Worm (Caenorhabditis elegans) whole organism, young adult: ENCODE results near the gene gbas-1.
"Not testable (repeated sequence)": the region's sequence is repeated elsewhere in the genome, so short reads cannot be mapped to it uniquely, and the experiment has no call there.

Experiments used
- B0019.2 ChIP-seq: fragments of 200-800 bp; sonication (Bioruptor generic); conservative IDR thresholded peaks from 2 replicates; pipeline ENCODE4 v1.3.6; 2022; ENCODE audit warnings: missing genetic modification reagents, missing genetic modification characterization, missing compliant biosample characterization
- B0261.1 ChIP-seq: sonication (generic microtip); optimal IDR thresholded peaks from 2 replicates; lab custom pipeline; 2016; ENCODE audit warnings: mild to moderate bottlenecking, missing genetic modification characterization, moderate library complexity, missing compliant biosample characterization
- D2030.7 ChIP-seq: fragments of 200-800 bp; sonication (Bioruptor generic); IDR thresholded peaks from 2 replicates; pipeline ENCODE4 v1.3.6; 2022; ENCODE audit warnings: missing genetic modification reagents, missing genetic modification characterization, missing compliant biosample characterization
- F10E7.11 ChIP-seq: sonication (generic microtip); optimal IDR thresholded peaks from 2 replicates; lab custom pipeline; 2017; ENCODE audit warnings: mild to moderate bottlenecking, missing genetic modification characterization, moderate library complexity, missing compliant biosample characterization
- F49E8.2 ChIP-seq: sonication (generic microtip); optimal IDR thresholded peaks from 3 replicates; lab custom pipeline; 2017; ENCODE audit warnings: missing genetic modification characterization, mild to moderate bottlenecking, missing compliant biosample characterization, antibody characterized with exemption, moderate library complexity; ENCODE audit not compliant: insufficient read depth
- K11D2.4 ChIP-seq: fragments of 200-800 bp; sonication (Bioruptor generic); IDR thresholded peaks from 2 replicates; pipeline ENCODE4 v1.3.6; 2022; ENCODE audit warnings: missing genetic modification reagents, missing genetic modification characterization, missing compliant biosample characterization
- T26A5.8 ChIP-seq: sonication (generic microtip); optimal IDR thresholded peaks from 2 replicates; lab custom pipeline; 2016; ENCODE audit warnings: missing genetic modification characterization, missing compliant biosample characterization
- Y95B8A.8 ChIP-seq: fragments of 200-800 bp; sonication (Bioruptor generic); IDR thresholded peaks from 2 replicates; pipeline ENCODE4 v1.3.6; 2022; ENCODE audit warnings: missing genetic modification reagents, missing genetic modification characterization, missing compliant biosample characterization
- cebp-1 ChIP-seq, 2 experiments: fragments of 200-800 bp in 1 of 2; sonication (Bioruptor generic) in 1 of 2; sonication (generic microtip) in 1 of 2; IDR thresholded peaks in 1 of 2; optimal IDR thresholded peaks in 1 of 2; 2 replicates each; pipeline versions ENCODE4 v1.3.6 to Lab custom; 2017 to 2022; ENCODE audit warnings: missing compliant biosample characterization in 2 of 2, missing genetic modification characterization in 2 of 2, mild to moderate bottlenecking in 1 of 2, missing genetic modification reagents in 1 of 2, moderate library complexity in 1 of 2
- ceh-40 ChIP-seq: fragments of 200-800 bp; sonication (Bioruptor generic); IDR thresholded peaks from 2 replicates; pipeline ENCODE4 v1.3.6; 2022; ENCODE audit warnings: missing genetic modification characterization, missing compliant biosample characterization
- dox-1 ChIP-seq: fragments of 200-800 bp; sonication (Bioruptor generic); IDR thresholded peaks from 2 replicates; pipeline ENCODE4 v1.3.6; 2022; ENCODE audit warnings: missing genetic modification reagents, missing genetic modification characterization, missing compliant biosample characterization
- dpl-1 ChIP-seq: fragments of 150-350 bp; optimal IDR thresholded peaks from 2 replicates; lab custom pipeline; 2014; ENCODE audit warnings: missing biosample characterization, missing genetic modification reagents, missing genetic modification characterization
- efl-1 ChIP-seq: fragments of 150-350 bp; optimal IDR thresholded peaks from 2 replicates; lab custom pipeline; 2014; ENCODE audit warnings: missing biosample characterization, missing genetic modification reagents, missing genetic modification characterization
- egrh-3 ChIP-seq: fragments of 200-800 bp; sonication (Bioruptor generic); IDR thresholded peaks from 2 replicates; pipeline ENCODE4 v1.3.6; 2022; ENCODE audit warnings: missing genetic modification reagents, missing genetic modification characterization, missing compliant biosample characterization
- ets-4 ChIP-seq: fragments of 200-800 bp; sonication (Bioruptor generic); optimal IDR thresholded peaks from 2 replicates; lab custom pipeline; 2018; ENCODE audit warnings: mild to moderate bottlenecking, missing genetic modification characterization, missing compliant biosample characterization
- hlh-12 ChIP-seq: sonication (generic microtip); optimal IDR thresholded peaks from 2 replicates; lab custom pipeline; 2016; ENCODE audit warnings: missing genetic modification characterization, missing compliant biosample characterization
- hlh-26 ChIP-seq: fragments of 200-800 bp; sonication (Bioruptor generic); conservative IDR thresholded peaks from 2 replicates; pipeline ENCODE4 v1.3.6; 2022; ENCODE audit warnings: missing genetic modification reagents, missing genetic modification characterization, missing compliant biosample characterization
- hsf-1 ChIP-seq: fragments of 200-800 bp; sonication (Bioruptor generic); IDR thresholded peaks from 2 replicates; pipeline ENCODE4 v1.3.6; 2022; ENCODE audit warnings: missing genetic modification reagents, missing genetic modification characterization, missing compliant biosample characterization
- let-607 ChIP-seq, 2 experiments: fragments of 200-800 bp in 1 of 2; sonication (Bioruptor generic) in 1 of 2; sonication (generic microtip) in 1 of 2; optimal IDR thresholded peaks; 2 replicates each; lab custom pipeline; 2016 to 2018; ENCODE audit warnings: mild to moderate bottlenecking in 2 of 2, missing compliant biosample characterization in 2 of 2, missing genetic modification characterization in 2 of 2, moderate library complexity in 2 of 2, missing genotype in 1 of 2
- madf-8 ChIP-seq: fragments of 200-800 bp; sonication (Bioruptor generic); conservative IDR thresholded peaks from 2 replicates; pipeline ENCODE4 v1.3.6; 2022; ENCODE audit warnings: missing genetic modification reagents, missing genetic modification characterization, missing compliant biosample characterization
- mcd-1 ChIP-seq: fragments of 200-800 bp; sonication (Bioruptor generic); IDR thresholded peaks from 2 replicates; pipeline ENCODE4 v1.3.6; 2022; ENCODE audit warnings: missing genetic modification reagents, missing genetic modification characterization, missing compliant biosample characterization
- mel-28 ChIP-seq: sonication (generic microtip); optimal IDR thresholded peaks from 2 replicates; lab custom pipeline; 2016; ENCODE audit warnings: borderline replicate concordance, mild to moderate bottlenecking, missing genetic modification characterization, missing compliant biosample characterization
- mes-4 ChIP-seq: sonication (generic microtip); optimal IDR thresholded peaks from 2 replicates; lab custom pipeline; 2016; ENCODE audit warnings: missing genotype, missing genetic modification characterization, missing compliant biosample characterization
- nfya-2 ChIP-seq: fragments of 200-800 bp; sonication (Bioruptor generic); IDR thresholded peaks from 2 replicates; pipeline ENCODE4 v1.3.6; 2022; ENCODE audit warnings: missing genetic modification reagents, missing genetic modification characterization, missing compliant biosample characterization
- nhr-120 ChIP-seq: fragments of 200-800 bp; sonication (Bioruptor generic); IDR thresholded peaks from 2 replicates; pipeline ENCODE4 v1.3.6; 2022; ENCODE audit warnings: missing genetic modification characterization, missing compliant biosample characterization
- pbrm-1 ChIP-seq: fragments of 200-800 bp; sonication (Bioruptor generic); IDR thresholded peaks from 2 replicates; pipeline ENCODE4 v1.3.6; 2022; ENCODE audit warnings: missing genetic modification reagents, missing genetic modification characterization, missing compliant biosample characterization
- sea-2 ChIP-seq: fragments of 200-800 bp; sonication (Bioruptor generic); IDR thresholded peaks from 2 replicates; pipeline ENCODE4 v1.3.6; 2022; ENCODE audit warnings: missing genetic modification characterization, missing compliant biosample characterization
- snpc-1.1 ChIP-seq: sonication (generic microtip); optimal IDR thresholded peaks from 2 replicates; lab custom pipeline; 2017; ENCODE audit warnings: missing genetic modification characterization, mild to moderate bottlenecking, missing compliant biosample characterization, antibody characterized with exemption, moderate library complexity, missing genotype, missing genetic modification reagents; ENCODE audit not compliant: insufficient read depth
- snpc-1.3 ChIP-seq: sonication (generic microtip); optimal IDR thresholded peaks from 2 replicates; lab custom pipeline; 2017; ENCODE audit warnings: missing genetic modification characterization, mild to moderate bottlenecking, missing compliant biosample characterization, antibody characterized with exemption, moderate library complexity, missing genotype, missing genetic modification reagents; ENCODE audit not compliant: insufficient read depth
- somi-1 ChIP-seq: fragments of 200-800 bp; sonication (Bioruptor generic); optimal IDR thresholded peaks from 2 replicates; lab custom pipeline; 2018; ENCODE audit warnings: mild to moderate bottlenecking, missing genetic modification characterization, missing compliant biosample characterization
- tbx-9 ChIP-seq: sonication (generic microtip); optimal IDR thresholded peaks from 2 replicates; lab custom pipeline; 2016; ENCODE audit warnings: borderline replicate concordance, missing genetic modification characterization, inconsistent platforms, missing compliant biosample characterization
- tlf-1 ChIP-seq: fragments of 200-800 bp; sonication (Bioruptor generic); optimal IDR thresholded peaks from 2 replicates; lab custom pipeline; 2018; ENCODE audit warnings: mild to moderate bottlenecking, missing genetic modification characterization, missing compliant biosample characterization
- unc-130 ChIP-seq: sonication (generic microtip); optimal IDR thresholded peaks from 2 replicates; lab custom pipeline; 2016; ENCODE audit warnings: missing genetic modification reagents, missing genetic modification characterization, missing compliant biosample characterization
- xnd-1 ChIP-seq: sonication (generic microtip); optimal IDR thresholded peaks from 2 replicates; lab custom pipeline; 2016; ENCODE audit warnings: missing genotype, missing genetic modification reagents, missing genetic modification characterization, missing compliant biosample characterization
- ztf-18 ChIP-seq: sonication (generic microtip); optimal IDR thresholded peaks from 2 replicates; lab custom pipeline; 2016; ENCODE audit warnings: missing genotype, mild to moderate bottlenecking, missing genetic modification characterization, missing compliant biosample characterization
- ztf-22 ChIP-seq: fragments of 200-800 bp; sonication (Bioruptor generic); optimal IDR thresholded peaks from 2 replicates; lab custom pipeline; 2018; ENCODE audit warnings: mild to moderate bottlenecking, missing genetic modification characterization, moderate library complexity, missing compliant biosample characterization

gbas-1 gene

ce11 chrII:2534459-2534858 lies 29.8 kb downstream of the gbas-1 start, which contains the start of gene K02F6.5:
K02F6.5 (plus strand) TSS chrII:2534759.
- TF ChIP-seq snpc-1.1; pbrm-1 (GFP tag; lab: Robert Waterston, UW); ztf-22 (GFP tag; lab: Kevin White, UChicago): not testable (repeated sequence)

- TF ChIP-seq madf-8 (GFP tag; lab: Robert Waterston, UW); dox-1; dpl-1 (GFP tag; lab: Kevin White, UChicago): not testable (repeated sequence)
These were observed 30.3 kb downstream of the gbas-1 start, which contains the start of gene K02F6.8 for ce11 chrII:2534952-2535351. K02F6.8 (minus strand) TSS chrII:2535052.

- no peak for TF ChIP-seq ets-4
- no peak for TF ChIP-seq egrh-3 (GFP tag; lab: Robert Waterston, UW)
- TF ChIP-seq efl-1 (GFP tag; lab: Kevin White, UChicago), result no peak
- no peak for TF ChIP-seq hsf-1
- no peak for TF ChIP-seq tbx-9 (tag; lab: Kevin White, UChicago)
- no peak for TF ChIP-seq ceh-40 (GFP tag; lab: Robert Waterston, UW)
- no peak for TF ChIP-seq B0019.2
- TF ChIP-seq unc-130, result no peak
- no peak for TF ChIP-seq nhr-120 (GFP tag; lab: Robert Waterston, UW)
- TF ChIP-seq mes-4 (tag; lab: Kevin White, UChicago), result no peak
- no peak for TF ChIP-seq tlf-1
- TF ChIP-seq, all 124 proteins: peak for 0
These were observed 33.1 kb downstream of the gbas-1 start, which contains the start of gene K02F6.7 for ce11 chrII:2537754-2538153. K02F6.7 (minus strand) TSS chrII:2537854.

- 0 out of 2 replicates have a peak, but pooled peaks have one; percentile 16 for TF ChIP-seq hsf-1
- no peak for TF ChIP-seq F49E8.2
These were observed 33.5 kb downstream of the gbas-1 start, which contains the start of gene K02F6.4 for ce11 chrII:2538194-2538593. K02F6.4 (plus strand) TSS chrII:2538494.

ce11 chrII:2545925-2546324 lies 41.2 kb downstream of the gbas-1 start, which contains the start of gene K02F6.3:
K02F6.3 (plus strand) TSS chrII:2546225.
- no peak for TF ChIP-seq K11D2.4
- TF ChIP-seq ztf-18 (tag; lab: Kevin White, UChicago), result no peak
- TF ChIP-seq mcd-1 (GFP tag; lab: Robert Waterston, UW), result no peak
- TF ChIP-seq snpc-1.3, result no peak
- TF ChIP-seq nfya-2, result no peak
- no peak for TF ChIP-seq mes-4 (tag; lab: Kevin White, UChicago)
- no peak for TF ChIP-seq somi-1 (GFP tag; lab: Kevin White, UChicago)
- TF ChIP-seq hlh-26 (GFP tag; lab: Robert Waterston, UW), result no peak
- TF ChIP-seq D2030.7 (GFP tag; lab: Robert Waterston, UW), result no peak
- no peak for TF ChIP-seq xnd-1 (tag; lab: Kevin White, UChicago)
- no peak for TF ChIP-seq F10E7.11 (tag; lab: Kevin White, UChicago)
- no peak for TF ChIP-seq tbx-9 (tag; lab: Kevin White, UChicago)
- no peak for TF ChIP-seq B0261.1 (tag; lab: Kevin White, UChicago)
- no peak for TF ChIP-seq mel-28 (tag; lab: Kevin White, UChicago)
- TF ChIP-seq let-607 (tag; optimal IDR thresholded peaks at IDR 0.05; lab: Kevin White, UChicago), result no peak
- no peak for TF ChIP-seq cebp-1 (GFP tag; IDR thresholded peaks at IDR 0.05; lab: Robert Waterston, UW)
- TF ChIP-seq cebp-1 (tag; optimal IDR thresholded peaks at IDR 0.05; lab: Kevin White, UChicago), result no peak
- TF ChIP-seq T26A5.8 (tag; lab: Kevin White, UChicago), result no peak
- no peak for TF ChIP-seq Y95B8A.8 (GFP tag; lab: Robert Waterston, UW)
- no peak for TF ChIP-seq sea-2 (GFP tag; lab: Robert Waterston, UW)
- TF ChIP-seq hlh-12, result no peak
